Worm (Caenorhabditis elegans): Measurements from ENCODE around the gene bath-41.

bath-41 gene

ce11 chrIII:6695189-6695588, 26.9 kb downstream of the bath-41 start (continued):
- peak; percentile 45 for TF ChIP-seq ceh-8 (GFP tag; optimal IDR thresholded peaks at IDR 0.05)

ce11 chrIII:6693285-6693684, 28.8 kb downstream of the bath-41 start:
- TF ChIP-seq lin-35 (GFP tag; optimal IDR thresholded peaks at IDR 0.05) (peak in 1 of 2 experiments; percentile 20), xbp-1 (tag; optimal IDR thresholded peaks at IDR 0.05) (no peak), elt-2 (tag; optimal IDR thresholded peaks at IDR 0.05) (peak; percentile 73), egl-27 (tag; optimal IDR thresholded peaks at IDR 0.05) (no peak), efl-1 (optimal IDR thresholded peaks at IDR 0.05) (no peak), efl-1 (GFP tag; optimal IDR thresholded peaks at IDR 0.05 in 1 of 2) (peak in 1 of 2 experiments; percentile 57), pqm-1 (tag; optimal IDR thresholded peaks at IDR 0.05) (peak; percentile 58), lin-14 (GFP tag; optimal IDR thresholded peaks at IDR 0.05) (peak; percentile 23)

ce11 chrIII:6690490-6690889, 31.6 kb downstream of the bath-41 start:
- TF ChIP-seq sup-37 (GFP tag; optimal IDR thresholded peaks at IDR 0.05) (no peak), tbx-2 (tag; optimal IDR thresholded peaks at IDR 0.05) (no peak), ceh-82 (tag; optimal IDR thresholded peaks at IDR 0.05) (peak in 1 of 3 experiments; percentile 41), dpl-1 (GFP tag; optimal IDR thresholded peaks at IDR 0.05) (no peak), lir-3 (tag; optimal IDR thresholded peaks at IDR 0.05; ENCODE audit: poor library complexity) (no peak), zag-1 (tag; optimal IDR thresholded peaks at IDR 0.05) (no peak), jun-1 (tag; optimal IDR thresholded peaks at IDR 0.05) (no peak), unc-86 (tag; optimal IDR thresholded peaks at IDR 0.05) (peak; percentile 45), lsy-2 (tag; optimal IDR thresholded peaks at IDR 0.05) (peak in 1 of 2 experiments; percentile 30), nhr-12 (tag; optimal IDR thresholded peaks at IDR 0.05) (no peak), isw-1 (GFP tag; IDR thresholded peaks at IDR 0.05) (peak; percentile 9; the same call in 1 of the 2 replicates), nhr-76 (tag; optimal IDR thresholded peaks at IDR 0.05) (no peak), elt-3 (tag; optimal IDR thresholded peaks at IDR 0.05) (no peak), fkh-10 (GFP tag; optimal IDR thresholded peaks at IDR 0.05) (no peak), sox-4 (tag; optimal IDR thresholded peaks at IDR 0.05) (no peak), pag-3 (tag; optimal IDR thresholded peaks at IDR 0.05; ENCODE audit: borderline replicate concordance, insufficient read depth) (no peak), ceh-63 (GFP tag; optimal IDR thresholded peaks at IDR 0.05) (no peak), ceh-90 (tag; optimal IDR thresholded peaks at IDR 0.05) (no peak), xbp-1 (tag; optimal IDR thresholded peaks at IDR 0.05) (no peak), nhr-47 (tag; optimal IDR thresholded peaks at IDR 0.05) (no peak), blmp-1 (tag; optimal IDR thresholded peaks at IDR 0.05) (no peak), nhr-28 (tag; optimal IDR thresholded peaks at IDR 0.05) (no peak), vab-15 (tag; optimal IDR thresholded peaks at IDR 0.05) (no peak), zip-4 (GFP tag; optimal IDR thresholded peaks at IDR 0.05) (no peak), swsn-7 (tag; optimal IDR thresholded peaks at IDR 0.05) (peak; percentile 12), nhr-237 (tag; optimal IDR thresholded peaks at IDR 0.05) (no peak), hlh-17 (GFP tag; optimal IDR thresholded peaks at IDR 0.05; ENCODE audit: borderline replicate concordance) (no peak), C34B4.2 (tag; optimal IDR thresholded peaks at IDR 0.05) (no peak), snpc-4 (tag; optimal IDR thresholded peaks at IDR 0.05) (no peak), unc-98 (GFP tag; IDR thresholded peaks at IDR 0.05) (no peak), ama-1 (optimal IDR thresholded peaks at IDR 0.05) (no peak), nhr-85 (tag) (no peak), nhr-71 (tag; optimal IDR thresholded peaks at IDR 0.05) (peak; percentile 49), mdl-1 (tag; optimal IDR thresholded peaks at IDR 0.05) (no peak), fkh-4 (tag; optimal IDR thresholded peaks at IDR 0.05; ENCODE audit: borderline replicate concordance) (no peak), unc-30 (tag; optimal IDR thresholded peaks at IDR 0.05) (no peak), F16B12.6 (tag; optimal IDR thresholded peaks at IDR 0.05) (no peak), fos-1 (tag; optimal IDR thresholded peaks at IDR 0.05) (no peak), rnt-1 (tag; optimal IDR thresholded peaks at IDR 0.05) (no peak), tlp-1 (tag; optimal IDR thresholded peaks at IDR 0.05) (no peak), ztf-4 (tag; optimal IDR thresholded peaks at IDR 0.05) (no peak), mef-2 (tag; optimal IDR thresholded peaks at IDR 0.05) (no peak), aly-2 (tag; optimal IDR thresholded peaks at IDR 0.05) (no peak)
